Fruit fly (Drosophila melanogaster): Measurements from ENCODE around the gene Nil.
A peak's percentile ranks its signal among the peaks of the same experiment; 100 is the strongest.

Nil gene

dm6 chr3R:26333319-26333718 lies 12.0 kb downstream of the Nil start (continued):
- TF ChIP-seq cwo (GFP tag; optimal IDR thresholded peaks at IDR 0.05) (peak; percentile 57), CG11723 (GFP tag; optimal IDR thresholded peaks at IDR 0.05) (no peak), CG17385 (GFP tag; optimal IDR thresholded peaks at IDR 0.05) (peak; percentile 29), CG3407 (GFP tag; optimal IDR thresholded peaks at IDR 0.05) (no peak), CG10147 (GFP tag; optimal IDR thresholded peaks at IDR 0.05) (peak; percentile 51), D19B (GFP tag; optimal IDR thresholded peaks at IDR 0.05) (peak; percentile 12), Atf-2 (GFP tag; optimal IDR thresholded peaks at IDR 0.05) (no peak), Hey (tag; optimal IDR thresholded peaks at IDR 0.05) (no peak), NC2β (GFP tag; optimal IDR thresholded peaks at IDR 0.05) (no peak), NC2α (GFP tag; optimal IDR thresholded peaks at IDR 0.05) (no peak), CG33557 (GFP tag; optimal IDR thresholded peaks at IDR 0.05) (no peak), Sry-δ (GFP tag; optimal IDR thresholded peaks at IDR 0.05) (no peak), CG10267 (tag; optimal IDR thresholded peaks at IDR 0.05) (no peak), Vsx1 (GFP tag; optimal IDR thresholded peaks at IDR 0.05) (no peak), CG16863 (GFP tag; optimal IDR thresholded peaks at IDR 0.05) (no peak), CG17361 (GFP tag; IDR thresholded peaks at IDR 0.05) (no peak), Hr39 (optimal IDR thresholded peaks at IDR 0.05) (no peak), Pdp1 (GFP tag; optimal IDR thresholded peaks at IDR 0.05) (no peak), CG14965 (GFP tag; optimal IDR thresholded peaks at IDR 0.05; ENCODE audit: borderline replicate concordance) (no peak), esg (GFP tag; conservative IDR thresholded peaks at IDR 0.05) (peak; percentile 45; the same call in 1 of the 2 replicates), Gug (GFP tag; IDR thresholded peaks at IDR 0.05) (no peak), CG7928 (GFP tag; optimal IDR thresholded peaks at IDR 0.05) (no peak), ssp (GFP tag; IDR thresholded peaks at IDR 0.05) (no peak), CG18764 (GFP tag; optimal IDR thresholded peaks at IDR 0.05) (no peak), chinmo (GFP tag; IDR thresholded peaks at IDR 0.05; ENCODE audit: partially characterized antibody) (no peak), CG6272 (GFP tag; IDR thresholded peaks at IDR 0.05) (0 out of 2 replicates have a peak, but pooled peaks have one; percentile 8), cas (GFP tag; IDR thresholded peaks at IDR 0.05) (no peak), hbn (GFP tag; IDR thresholded peaks at IDR 0.05; ENCODE audit: partially characterized antibody) (no peak)

DNA sequence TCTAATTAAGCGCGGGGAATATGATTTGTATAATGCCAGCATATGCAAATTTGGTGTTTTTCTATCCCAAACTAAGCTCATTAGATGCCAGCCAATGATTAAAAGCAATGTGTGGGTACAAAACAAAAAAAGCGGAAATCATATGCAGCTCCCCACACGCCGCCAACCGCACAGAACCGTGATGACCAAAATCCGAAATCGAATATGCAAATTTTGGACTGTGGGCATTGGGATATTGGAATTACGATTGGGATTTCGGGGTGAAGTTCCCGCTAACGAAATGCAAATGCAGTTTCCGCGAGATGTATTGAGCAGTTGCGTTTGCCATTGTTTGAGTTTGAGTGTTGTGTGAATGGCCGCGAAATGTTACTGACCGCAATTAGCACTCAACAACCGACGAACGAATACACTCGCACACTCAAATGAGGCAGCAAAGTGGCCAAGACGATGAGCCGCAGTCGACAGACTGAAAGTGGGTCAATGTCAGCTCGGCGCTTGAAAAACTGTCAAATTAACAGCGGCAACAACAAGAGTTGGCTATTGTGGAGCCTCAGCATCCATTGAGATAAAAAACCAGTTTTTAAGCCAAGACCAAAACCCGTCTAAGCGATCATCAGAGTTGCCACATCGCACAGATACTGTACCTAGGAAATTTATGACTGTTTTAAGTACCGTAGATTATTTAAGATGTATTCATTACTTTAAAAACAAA lies 13.2 kb downstream of the Nil start:
- TF ChIP-seq pros (GFP tag; optimal IDR thresholded peaks at IDR 0.05): peak; percentile 45
- no peak for TF ChIP-seq Ets65A (GFP tag)
- no peak for TF ChIP-seq CG10267 (tag; optimal IDR thresholded peaks at IDR 0.05)
- no peak for TF ChIP-seq CG14667 (GFP tag; IDR thresholded peaks at IDR 0.05)
- TF ChIP-seq stwl (tag; optimal IDR thresholded peaks at IDR 0.05): peak; percentile 79
- TF ChIP-seq Abd-B (GFP tag; optimal IDR thresholded peaks at IDR 0.05): peak; percentile 19
- TF ChIP-seq ftz-f1 (GFP tag; optimal IDR thresholded peaks at IDR 0.05): peak; percentile 60
- TF ChIP-seq wek (GFP tag; optimal IDR thresholded peaks at IDR 0.05): no peak
- TF ChIP-seq CG15269 (tag; optimal IDR thresholded peaks at IDR 0.05): no peak
- no peak for TF ChIP-seq MTF-1 (GFP tag; optimal IDR thresholded peaks at IDR 0.05; ENCODE audit: borderline replicate concordance)
- no peak for TF ChIP-seq CG9215 (GFP tag; IDR thresholded peaks at IDR 0.05)
- TF ChIP-seq CG7556 (GFP tag; optimal IDR thresholded peaks at IDR 0.05): no peak
- TF ChIP-seq Awh (GFP tag; IDR thresholded peaks at IDR 0.05): peak; percentile 85
- no peak for TF ChIP-seq Gsc (GFP tag; IDR thresholded peaks at IDR 0.05)
- TF ChIP-seq dmrt99B (tag; optimal IDR thresholded peaks at IDR 0.05): no peak
- TF ChIP-seq CG8924 (tag; optimal IDR thresholded peaks at IDR 0.05): no peak
- TF ChIP-seq oc (tag; optimal IDR thresholded peaks at IDR 0.05): peak; percentile 26
- no peak for TF ChIP-seq NC2α (GFP tag; optimal IDR thresholded peaks at IDR 0.05)
- peak; percentile 76; the same call in 2 of the 3 replicates for TF ChIP-seq z (GFP tag; IDR thresholded peaks at IDR 0.05)
- TF ChIP-seq CG9727 (GFP tag; optimal IDR thresholded peaks at IDR 0.05): no peak
- TF ChIP-seq sr (GFP tag; IDR thresholded peaks at IDR 0.05): peak; percentile 55; the same call in 1 of the 3 replicates
- peak; percentile 10; the same call in 1 of the 2 replicates for TF ChIP-seq CG13287 (GFP tag; IDR thresholded peaks at IDR 0.05; ENCODE audit: partially characterized antibody)
- peak; percentile 15 for TF ChIP-seq Vsx1 (GFP tag; optimal IDR thresholded peaks at IDR 0.05)
- TF ChIP-seq CG2120 (GFP tag; optimal IDR thresholded peaks at IDR 0.05): no peak
- TF ChIP-seq row (GFP tag; IDR thresholded peaks at IDR 0.05): peak; percentile 22; the same call in 1 of the 3 replicates
